Worm (Caenorhabditis elegans) whole organism, L3 larva: ENCODE data around the gene nyn-3.

ENCODE experiments used
- egl-27 ChIP-seq: sonication (generic microtip); optimal IDR thresholded peaks from 4 replicates; lab custom pipeline; 2017; ENCODE audit warnings: missing biosample characterization, missing genetic modification reagents, missing genetic modification characterization
- fkh-10 ChIP-seq: sonication (generic microtip); optimal IDR thresholded peaks from 2 replicates; lab custom pipeline; 2017; ENCODE audit warnings: missing biosample characterization, missing genetic modification reagents, missing genetic modification characterization
- fos-1 ChIP-seq: fragments of 150-350 bp; optimal IDR thresholded peaks from 2 replicates; lab custom pipeline; 2014; ENCODE audit warnings: missing biosample characterization, missing genetic modification characterization
- nhr-23 ChIP-seq: fragments of 150-350 bp; optimal IDR thresholded peaks from 2 replicates; lab custom pipeline; 2014; ENCODE audit warnings: missing biosample characterization, missing genetic modification reagents, missing genetic modification characterization
- pha-4 ChIP-seq: fragments of 150-350 bp; optimal IDR thresholded peaks from 2 replicates; lab custom pipeline; 2014; ENCODE audit warnings: missing biosample characterization, missing genetic modification reagents, missing genetic modification characterization
- unc-62 ChIP-seq: fragments of 150-350 bp; sonication (generic microtip); optimal IDR thresholded peaks from 4 replicates; lab custom pipeline; 2014; ENCODE audit warnings: missing biosample characterization, missing genetic modification reagents, missing genetic modification characterization

DNA sequence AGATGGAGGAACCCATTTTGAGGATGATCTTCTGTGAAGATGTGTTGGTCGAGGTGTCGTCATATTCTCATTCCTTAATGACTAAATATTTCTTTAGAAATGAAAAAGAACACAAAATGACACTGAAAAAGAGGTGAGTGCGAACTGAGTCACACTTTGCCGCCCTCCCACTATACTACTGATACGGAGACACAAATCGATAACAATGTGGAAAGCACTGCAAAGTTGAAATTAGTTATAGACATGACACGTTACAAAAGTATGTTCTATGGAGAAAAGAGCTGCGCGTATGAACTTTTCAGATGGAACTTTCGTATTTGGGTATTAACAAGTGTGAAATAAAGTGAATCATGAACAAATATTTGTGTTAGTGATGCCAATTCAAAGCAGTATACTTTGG lies 48.3 kb downstream of the nyn-3 start, which contains the start of gene tat-4:
- TF ChIP-seq fos-1 (no peak), pha-4 (tag; lab: Kevin White, UChicago) (no peak), fkh-10 (GFP tag; lab: Kevin White, UChicago) (no peak), unc-62 (GFP tag; lab: Kevin White, UChicago) (no peak), nhr-23 (tag; lab: Kevin White, UChicago) (no peak), egl-27 (no peak)
